Fruit fly (Drosophila melanogaster) whole organism, embryonic: Measurements from ENCODE around the gene Cip4.
A peak's percentile ranks its signal among the peaks of the same experiment; 100 is the strongest.

Source experiments
- CG10209 ChIP-seq: fragments of 200-800 bp; sonication (Bioruptor generic); optimal IDR thresholded peaks from 3 replicates; lab custom pipeline; 2017; ENCODE audit warnings: missing biosample characterization, mild to moderate bottlenecking, missing genetic modification characterization, missing genetic modification reagents
- CG3163 ChIP-seq: fragments of 200-800 bp; sonication (Bioruptor generic); optimal IDR thresholded peaks from 3 replicates; lab custom pipeline; 2016; ENCODE audit warnings: missing biosample characterization, missing genetic modification characterization
- CG6791 ChIP-seq: fragments of 200-800 bp; sonication (Bioruptor generic); IDR thresholded peaks from 3 replicates; pipeline ENCODE4 v1.3.6; 2022; ENCODE audit warnings: missing biosample characterization, missing genetic modification characterization; ENCODE audit not compliant: partially characterized antibody
- CG9215 ChIP-seq: fragments of 200-800 bp; sonication (Bioruptor generic); IDR thresholded peaks from 2 replicates; pipeline ENCODE4 v1.3.6; 2022; ENCODE audit warnings: missing biosample characterization, missing genetic modification characterization
- CoRest ChIP-seq: fragments of 200-800 bp; sonication (Bioruptor generic); optimal IDR thresholded peaks from 3 replicates; lab custom pipeline; 2018; ENCODE audit warnings: missing biosample characterization, mild to moderate bottlenecking, missing genetic modification characterization, moderate library complexity
- Gug ChIP-seq: fragments of 200-800 bp; sonication (Bioruptor generic); IDR thresholded peaks from 4 replicates; pipeline ENCODE4 v1.3.6; 2022; ENCODE audit warnings: missing biosample characterization, missing genetic modification characterization

DNA sequence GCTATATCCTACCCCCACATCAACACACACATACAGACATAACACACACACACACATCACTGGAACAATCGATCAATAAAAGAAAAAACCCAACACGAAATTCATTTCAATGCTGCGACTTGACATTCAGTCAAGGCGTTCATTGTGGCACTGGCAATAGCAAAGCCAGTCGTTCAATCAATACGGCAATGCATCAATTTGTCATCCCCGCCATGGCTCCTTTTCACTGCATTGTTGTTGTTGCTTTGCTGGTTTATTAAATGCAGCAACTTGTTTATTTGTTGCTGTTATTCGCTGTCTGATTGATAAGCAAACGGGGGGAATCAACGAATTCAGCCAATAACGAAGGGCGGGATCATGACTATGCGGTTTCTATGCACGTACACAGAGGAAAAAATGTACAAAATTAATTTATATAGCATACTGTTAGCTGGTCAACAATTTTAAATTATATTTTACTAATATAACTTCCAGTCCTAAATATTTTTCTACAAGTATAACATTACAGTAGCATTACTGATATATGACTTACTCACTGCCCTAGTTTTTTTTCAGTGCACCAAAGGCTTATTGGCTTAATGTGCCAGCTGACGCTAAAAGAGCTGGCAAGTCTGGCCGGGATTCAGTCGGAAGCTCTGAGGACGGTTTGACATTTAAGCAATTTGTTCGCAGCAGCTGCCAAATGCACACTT is 11.9 kb upstream of the Cip4 start:
- TF ChIP-seq Gug (GFP tag; lab: Robert Waterston, UW) (no peak), CG10209 (GFP tag; lab: Kevin White, UChicago) (peak; percentile 18), CG6791 (GFP tag; lab: Robert Waterston, UW) (no peak), CG9215 (GFP tag; lab: Robert Waterston, UW) (no peak), CG3163 (GFP tag; lab: Kevin White, UChicago) (no peak), CoRest (tag; lab: Kevin White, UChicago) (peak; percentile 20)
